Worm (Caenorhabditis elegans) whole organism, young adult: Measurements from ENCODE around the gene M117.3.
A peak's percentile ranks its signal among the peaks of the same experiment; 100 is the strongest.

Experiments
- B0035.1 ChIP-seq: sonication (generic microtip); optimal IDR thresholded peaks from 2 replicates; lab custom pipeline; 2016; ENCODE audit warnings: missing genetic modification characterization, mild to moderate bottlenecking, missing compliant biosample characterization, missing genotype, missing genetic modification reagents
- B0336.3 ChIP-seq: fragments of 200-800 bp; sonication (Bioruptor generic); IDR thresholded peaks from 2 replicates; pipeline ENCODE4 v1.3.6; 2022; ENCODE audit warnings: missing genetic modification characterization, missing compliant biosample characterization
- F22D6.2 ChIP-seq: sonication (generic microtip); optimal IDR thresholded peaks from 2 replicates; lab custom pipeline; 2016; ENCODE audit warnings: mild to moderate bottlenecking, missing genetic modification characterization, missing compliant biosample characterization
- F39B2.1 ChIP-seq: fragments of 200-800 bp; sonication (Bioruptor generic); IDR thresholded peaks from 2 replicates; pipeline ENCODE4 v1.3.6; 2022; ENCODE audit warnings: missing genetic modification reagents, missing genetic modification characterization, missing compliant biosample characterization
- F52B5.7 ChIP-seq: sonication (generic microtip); optimal IDR thresholded peaks from 2 replicates; lab custom pipeline; 2016; ENCODE audit warnings: mild to moderate bottlenecking, missing genetic modification characterization, missing compliant biosample characterization
- K11D2.4 ChIP-seq: fragments of 200-800 bp; sonication (Bioruptor generic); IDR thresholded peaks from 2 replicates; pipeline ENCODE4 v1.3.6; 2022; ENCODE audit warnings: missing genetic modification reagents, missing genetic modification characterization, missing compliant biosample characterization
- Y53G8AR.9 ChIP-seq: fragments of 200-800 bp; sonication (Bioruptor generic); conservative IDR thresholded peaks from 2 replicates; pipeline ENCODE4 v1.3.6; 2022; ENCODE audit warnings: missing genetic modification reagents, missing genetic modification characterization, missing compliant biosample characterization
- Y95B8A.8 ChIP-seq: fragments of 200-800 bp; sonication (Bioruptor generic); IDR thresholded peaks from 2 replicates; pipeline ENCODE4 v1.3.6; 2022; ENCODE audit warnings: missing genetic modification reagents, missing genetic modification characterization, missing compliant biosample characterization
- ama-1 ChIP-seq, 3 experiments: fragments of 150-350 bp in 1 of 3; sonication (generic microtip) in 2 of 3; optimal IDR thresholded peaks; 2 replicates each; lab custom pipeline; 2014 to 2018; ENCODE audit warnings: missing biosample characterization in 2 of 3, missing genetic modification characterization in 2 of 3, missing genetic modification reagents in 2 of 3
- aptf-3 ChIP-seq: fragments of 200-800 bp; sonication (Bioruptor generic); IDR thresholded peaks from 2 replicates; pipeline ENCODE4 v1.3.6; 2022; ENCODE audit warnings: missing genetic modification characterization, missing compliant biosample characterization
- attf-5 ChIP-seq: fragments of 200-800 bp; sonication (Bioruptor generic); optimal IDR thresholded peaks from 2 replicates; lab custom pipeline; 2018; ENCODE audit warnings: mild to moderate bottlenecking, missing genetic modification characterization, missing compliant biosample characterization
- attf-6 ChIP-seq: fragments of 200-800 bp; sonication (Bioruptor generic); IDR thresholded peaks from 2 replicates; pipeline ENCODE4 v1.3.6; 2022; ENCODE audit warnings: missing genetic modification reagents, missing genetic modification characterization, missing compliant biosample characterization
- bed-1 ChIP-seq: fragments of 200-800 bp; sonication (Bioruptor generic); IDR thresholded peaks from 2 replicates; pipeline ENCODE4 v1.3.6; 2022; ENCODE audit warnings: missing genetic modification reagents, missing genetic modification characterization, missing compliant biosample characterization
- ccch-3 ChIP-seq: fragments of 200-800 bp; sonication (Bioruptor generic); optimal IDR thresholded peaks from 2 replicates; lab custom pipeline; 2018; ENCODE audit warnings: mild to moderate bottlenecking, missing genetic modification characterization, missing compliant biosample characterization
- cebp-1 ChIP-seq, 2 experiments: fragments of 200-800 bp in 1 of 2; sonication (Bioruptor generic) in 1 of 2; sonication (generic microtip) in 1 of 2; IDR thresholded peaks in 1 of 2; optimal IDR thresholded peaks in 1 of 2; 2 replicates each; pipeline versions ENCODE4 v1.3.6 to Lab custom; 2017 to 2022; ENCODE audit warnings: missing compliant biosample characterization in 2 of 2, missing genetic modification characterization in 2 of 2, mild to moderate bottlenecking in 1 of 2, missing genetic modification reagents in 1 of 2, moderate library complexity in 1 of 2
- ceh-100 ChIP-seq: fragments of 200-800 bp; sonication (Bioruptor generic); IDR thresholded peaks from 2 replicates; pipeline ENCODE4 v1.3.6; 2022; ENCODE audit warnings: missing genetic modification reagents, missing genetic modification characterization, missing compliant biosample characterization
- chd-7 ChIP-seq: sonication (generic microtip); optimal IDR thresholded peaks from 2 replicates; lab custom pipeline; 2016; ENCODE audit warnings: mild to moderate bottlenecking, missing genetic modification characterization, moderate library complexity, missing compliant biosample characterization
- efl-1 ChIP-seq: fragments of 150-350 bp; optimal IDR thresholded peaks from 2 replicates; lab custom pipeline; 2014; ENCODE audit warnings: missing biosample characterization, missing genetic modification reagents, missing genetic modification characterization
- hlh-26 ChIP-seq: fragments of 200-800 bp; sonication (Bioruptor generic); conservative IDR thresholded peaks from 2 replicates; pipeline ENCODE4 v1.3.6; 2022; ENCODE audit warnings: missing genetic modification reagents, missing genetic modification characterization, missing compliant biosample characterization
- hmg-1.2 ChIP-seq: fragments of 200-800 bp; sonication (Bioruptor generic); IDR thresholded peaks from 2 replicates; pipeline ENCODE4 v1.3.6; 2022; ENCODE audit warnings: missing genetic modification reagents, missing genetic modification characterization, missing compliant biosample characterization
- hmg-20 ChIP-seq: fragments of 200-800 bp; sonication (Bioruptor generic); IDR thresholded peaks from 2 replicates; pipeline ENCODE4 v1.3.6; 2022; ENCODE audit warnings: missing genetic modification reagents, missing genetic modification characterization, missing compliant biosample characterization
- lin-26 ChIP-seq: fragments of 200-800 bp; sonication (Bioruptor generic); IDR thresholded peaks from 2 replicates; pipeline ENCODE4 v1.3.6; 2022; ENCODE audit warnings: missing genetic modification reagents, missing genetic modification characterization, missing compliant biosample characterization
- lin-40 ChIP-seq: sonication (generic microtip); optimal IDR thresholded peaks from 2 replicates; lab custom pipeline; 2016; ENCODE audit warnings: missing genetic modification characterization, mild to moderate bottlenecking, missing compliant biosample characterization, missing genotype, missing genetic modification reagents
- lin-54 ChIP-seq: fragments of 200-800 bp; sonication (Bioruptor generic); optimal IDR thresholded peaks from 2 replicates; lab custom pipeline; 2018; ENCODE audit warnings: mild to moderate bottlenecking, missing genetic modification characterization, missing compliant biosample characterization
- lir-1 ChIP-seq: fragments of 200-800 bp; sonication (Bioruptor generic); conservative IDR thresholded peaks from 2 replicates; pipeline ENCODE4 v1.3.6; 2022; ENCODE audit warnings: missing genetic modification reagents, missing genetic modification characterization, missing compliant biosample characterization
- lsl-1 ChIP-seq: fragments of 200-800 bp; sonication (Bioruptor generic); optimal IDR thresholded peaks from 2 replicates; lab custom pipeline; 2018; ENCODE audit warnings: mild to moderate bottlenecking, missing genetic modification characterization, moderate library complexity, missing compliant biosample characterization
- madf-3 ChIP-seq: fragments of 200-800 bp; sonication (Bioruptor generic); IDR thresholded peaks from 2 replicates; pipeline ENCODE4 v1.3.6; 2022; ENCODE audit warnings: missing genetic modification reagents, missing genetic modification characterization, missing compliant biosample characterization
- madf-6 ChIP-seq: fragments of 200-800 bp; sonication (Bioruptor generic); IDR thresholded peaks from 2 replicates; pipeline ENCODE4 v1.3.6; 2022; ENCODE audit warnings: missing genetic modification reagents, missing genetic modification characterization, missing compliant biosample characterization
- madf-8 ChIP-seq: fragments of 200-800 bp; sonication (Bioruptor generic); conservative IDR thresholded peaks from 2 replicates; pipeline ENCODE4 v1.3.6; 2022; ENCODE audit warnings: missing genetic modification reagents, missing genetic modification characterization, missing compliant biosample characterization
- mcd-1 ChIP-seq: fragments of 200-800 bp; sonication (Bioruptor generic); IDR thresholded peaks from 2 replicates; pipeline ENCODE4 v1.3.6; 2022; ENCODE audit warnings: missing genetic modification reagents, missing genetic modification characterization, missing compliant biosample characterization
- nfyb-1 ChIP-seq: fragments of 200-800 bp; sonication (Bioruptor generic); IDR thresholded peaks from 2 replicates; pipeline ENCODE4 v1.3.6; 2022; ENCODE audit warnings: missing genetic modification reagents, missing genetic modification characterization, missing compliant biosample characterization
- nhr-120 ChIP-seq: fragments of 200-800 bp; sonication (Bioruptor generic); IDR thresholded peaks from 2 replicates; pipeline ENCODE4 v1.3.6; 2022; ENCODE audit warnings: missing genetic modification characterization, missing compliant biosample characterization
- pbrm-1 ChIP-seq: fragments of 200-800 bp; sonication (Bioruptor generic); IDR thresholded peaks from 2 replicates; pipeline ENCODE4 v1.3.6; 2022; ENCODE audit warnings: missing genetic modification reagents, missing genetic modification characterization, missing compliant biosample characterization
- pha-4 ChIP-seq: fragments of 150-350 bp; sonication (generic microtip); optimal IDR thresholded peaks from 2 replicates; lab custom pipeline; 2014; ENCODE audit warnings: missing biosample characterization, missing genetic modification reagents, missing genetic modification characterization
- repo-1 ChIP-seq: sonication (generic microtip); optimal IDR thresholded peaks from 2 replicates; lab custom pipeline; 2017; ENCODE audit warnings: mild to moderate bottlenecking, missing genetic modification characterization, missing compliant biosample characterization
- snpc-1.3 ChIP-seq: sonication (generic microtip); optimal IDR thresholded peaks from 2 replicates; lab custom pipeline; 2017; ENCODE audit warnings: missing genetic modification characterization, mild to moderate bottlenecking, missing compliant biosample characterization, antibody characterized with exemption, moderate library complexity, missing genotype, missing genetic modification reagents; ENCODE audit not compliant: insufficient read depth
- snpc-4 ChIP-seq, 5 experiments: fragments of 150-350 bp in 1 of 5; sonication (generic microtip) in 4 of 5; optimal IDR thresholded peaks; 2 replicates each; lab custom pipeline; 2014 to 2018; ENCODE audit warnings: missing genetic modification characterization in 5 of 5, missing biosample characterization in 3 of 5, antibody characterized with exemption in 2 of 5, mild to moderate bottlenecking in 2 of 5, missing compliant biosample characterization in 2 of 5, missing genotype in 2 of 5, moderate library complexity in 2 of 5, missing genetic modification reagents in 1 of 5
- somi-1 ChIP-seq: fragments of 200-800 bp; sonication (Bioruptor generic); optimal IDR thresholded peaks from 2 replicates; lab custom pipeline; 2018; ENCODE audit warnings: mild to moderate bottlenecking, missing genetic modification characterization, missing compliant biosample characterization
- tbp1 ChIP-seq: fragments of 200-800 bp; sonication (Bioruptor generic); optimal IDR thresholded peaks from 2 replicates; lab custom pipeline; 2018; ENCODE audit warnings: mild to moderate bottlenecking, missing genetic modification characterization, missing compliant biosample characterization
- xnd-1 ChIP-seq: sonication (generic microtip); optimal IDR thresholded peaks from 2 replicates; lab custom pipeline; 2016; ENCODE audit warnings: missing genotype, missing genetic modification reagents, missing genetic modification characterization, missing compliant biosample characterization
- ztf-25 ChIP-seq: fragments of 200-800 bp; sonication (Bioruptor generic); IDR thresholded peaks from 2 replicates; pipeline ENCODE4 v1.3.6; 2022; ENCODE audit warnings: missing genetic modification reagents, missing genetic modification characterization, missing compliant biosample characterization

Gene M117.3

DNA sequence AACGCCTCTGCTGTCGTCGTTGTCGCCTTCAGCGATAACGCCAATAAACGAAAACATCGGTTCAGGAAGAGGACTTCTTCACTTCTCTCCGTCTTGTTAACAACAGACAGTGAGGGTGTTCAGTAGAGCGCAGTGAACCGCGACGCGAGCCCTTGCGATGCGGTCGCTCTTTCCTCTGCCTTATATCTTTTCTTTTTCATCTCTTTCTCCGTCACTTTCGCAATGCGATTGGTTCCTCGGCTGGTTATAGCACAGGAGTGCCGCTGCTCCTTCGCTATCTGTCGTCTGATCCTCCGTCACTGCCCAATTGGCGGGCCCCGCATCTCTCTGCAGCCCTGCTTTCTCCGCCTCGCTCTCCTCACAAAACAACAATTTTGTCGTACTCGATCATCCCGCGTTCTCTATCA, 35.2 kb downstream of the M117.3 start (continued):
- TF ChIP-seq hmg-20 (GFP tag; lab: Robert Waterston, UW), result 0 out of 2 replicates have a peak, but pooled peaks have one; percentile 20
- no peak for TF ChIP-seq F22D6.2 (tag; lab: Kevin White, UChicago)
- no peak for TF ChIP-seq ztf-25 (GFP tag; lab: Robert Waterston, UW)
- TF ChIP-seq xnd-1 (tag; lab: Kevin White, UChicago), result no peak
- TF ChIP-seq Y53G8AR.9, result 0 out of 2 replicates have a peak, but pooled peaks have one; percentile 43
- TF ChIP-seq somi-1 (GFP tag; lab: Kevin White, UChicago), result peak; percentile 53
- no peak for TF ChIP-seq efl-1 (GFP tag; lab: Kevin White, UChicago)

- TF ChIP-seq Y95B8A.8 (no peak), ccch-3 (GFP tag; lab: Kevin White, UChicago) (no peak), snpc-4 (GFP tag; optimal IDR thresholded peaks at IDR 0.05; lab: Kevin White, UChicago) (no peak), snpc-4 (tag; optimal IDR thresholded peaks at IDR 0.05; lab: Kevin White, UChicago) (no peak), hlh-26 (GFP tag; lab: Robert Waterston, UW) (no peak), lsl-1 (no peak), K11D2.4 (no peak), F39B2.1 (GFP tag; lab: Robert Waterston, UW) (no peak)
Measured at ce11 chrIV:11858142-11858541, 36.1 kb downstream of the M117.3 start, which contains the start of gene let-92. Gene let-92, plus strand, starts transcription at chrIV:11858442.

DNA sequence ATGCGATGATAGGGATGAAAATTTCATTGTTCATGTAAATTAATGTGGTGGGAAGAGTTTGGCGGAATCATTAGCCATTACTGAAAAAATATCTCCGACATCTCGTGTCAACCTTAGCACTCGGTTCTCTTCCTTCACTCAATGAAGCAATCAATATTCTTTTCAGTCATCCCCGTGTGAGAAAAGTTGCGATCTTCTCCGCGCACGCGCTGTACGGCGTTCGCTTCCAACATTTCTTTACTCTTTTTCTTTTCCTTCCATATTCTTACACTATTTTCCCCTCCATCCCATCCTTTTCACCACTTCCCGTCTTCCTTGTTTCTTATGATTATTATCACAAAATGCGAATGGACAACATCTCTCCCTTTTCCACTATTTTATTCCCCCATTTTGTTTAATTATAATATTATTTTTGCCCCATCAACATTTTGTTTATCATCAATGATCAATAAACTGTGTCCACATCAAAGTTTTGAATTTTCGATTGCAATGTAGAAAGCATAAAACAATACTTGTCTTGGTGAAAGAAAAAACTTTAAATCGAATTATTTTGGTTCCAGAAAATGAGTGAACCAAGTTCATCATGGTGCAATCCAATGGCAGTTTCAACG, 38.1 kb downstream of the M117.3 start, which contains the start of gene mob-1:
Gene mob-1 (plus strand): TSS at position 561 of the 611 bp plus-strand sequence.
- TF ChIP-seq ceh-100 (GFP tag; lab: Robert Waterston, UW), result no peak
- TF ChIP-seq snpc-4 (GFP tag; optimal IDR thresholded peaks at IDR 0.05; lab: Kevin White, UChicago), result no peak
- TF ChIP-seq snpc-4 (tag; optimal IDR thresholded peaks at IDR 0.05; lab: Kevin White, UChicago), result no peak
- peak; percentile 20; the same call in 1 of the 2 replicates for TF ChIP-seq nhr-120 (GFP tag; lab: Robert Waterston, UW)
- TF ChIP-seq nfyb-1 (GFP tag; lab: Robert Waterston, UW), result peak; percentile 47; the same call in 1 of the 2 replicates
- no peak for TF ChIP-seq bed-1
- no peak for TF ChIP-seq chd-7 (tag; lab: Kevin White, UChicago)
- TF ChIP-seq lir-1 (GFP tag; lab: Robert Waterston, UW), result no peak
- peak; percentile 12 for TF ChIP-seq lin-54
- peak; percentile 80 for TF ChIP-seq lin-26 (GFP tag; lab: Robert Waterston, UW)
- TF ChIP-seq aptf-3 (GFP tag; lab: Robert Waterston, UW), result 0 out of 2 replicates have a peak, but pooled peaks have one; percentile 8
- TF ChIP-seq madf-3 (GFP tag; lab: Robert Waterston, UW), result no peak
- TF ChIP-seq F39B2.1 (GFP tag; lab: Robert Waterston, UW), result 0 out of 2 replicates have a peak, but pooled peaks have one; percentile 48
- TF ChIP-seq hmg-1.2 (GFP tag; lab: Robert Waterston, UW), result peak; percentile 28; the same call in 1 of the 2 replicates
- TF ChIP-seq pbrm-1, result 0 out of 2 replicates have a peak, but pooled peaks have one; percentile 43
- 0 out of 2 replicates have a peak, but pooled peaks have one; percentile 8 for TF ChIP-seq madf-8 (GFP tag; lab: Robert Waterston, UW)
- TF ChIP-seq cebp-1 (GFP tag; IDR thresholded peaks at IDR 0.05; lab: Robert Waterston, UW), result no peak
- TF ChIP-seq cebp-1 (tag; optimal IDR thresholded peaks at IDR 0.05; lab: Kevin White, UChicago), result peak; percentile 53
- no peak for TF ChIP-seq tbp1 (GFP tag; lab: Kevin White, UChicago)
- peak; percentile 75 for TF ChIP-seq B0336.3 (GFP tag; lab: Robert Waterston, UW)
- TF ChIP-seq repo-1 (tag; lab: Kevin White, UChicago), result peak; percentile 46
- TF ChIP-seq hmg-20 (GFP tag; lab: Robert Waterston, UW), result no peak
- peak; percentile 7 for TF ChIP-seq B0035.1
- TF ChIP-seq pha-4 (tag; lab: Kevin White, UChicago), result no peak
- peak; percentile 62 for TF ChIP-seq madf-6 (GFP tag; lab: Robert Waterston, UW)
- TF ChIP-seq snpc-1.3, result no peak
- TF ChIP-seq ama-1 (optimal IDR thresholded peaks at IDR 0.05; lab: Kevin White, UChicago), result no peak
- no peak for TF ChIP-seq ama-1 (GFP tag; optimal IDR thresholded peaks at IDR 0.05; lab: Kevin White, UChicago)
- TF ChIP-seq mcd-1 (GFP tag; lab: Robert Waterston, UW), result peak; percentile 47
- no peak for TF ChIP-seq lin-40 (tag; lab: Kevin White, UChicago)
- TF ChIP-seq Y53G8AR.9, result peak; percentile 69
- no peak for TF ChIP-seq Y95B8A.8
- TF ChIP-seq F52B5.7, result no peak
- TF ChIP-seq attf-5 (GFP tag; lab: Kevin White, UChicago), result peak; percentile 27
- peak; percentile 59; the same call in 1 of the 2 replicates for TF ChIP-seq attf-6 (GFP tag; lab: Robert Waterston, UW)
